Fruit fly (Drosophila melanogaster) whole organism, embryonic: ENCODE results near the gene bumpel.

Experiments used
- Lim3 ChIP-seq: fragments of 200-800 bp; sonication (Bioruptor generic); IDR thresholded peaks from 2 replicates; pipeline ENCODE4 v1.3.6; 2022; ENCODE audit warnings: missing biosample characterization, missing genetic modification characterization
- Trl ChIP-seq, 3 experiments: fragments of >200 bp in 2 of 3; fragments of 200-800 bp in 1 of 3; sonication (Bioruptor generic) in 1 of 3; optimal IDR thresholded peaks; 2 replicates in 1 of 3; 3 replicates in 2 of 3; lab custom pipeline; 2016 to 2017; ENCODE audit warnings: missing biosample characterization in 1 of 3, missing genetic modification characterization in 1 of 3
- crp ChIP-seq, 2 experiments: fragments of 200-800 bp; sonication (Bioruptor generic); optimal IDR thresholded peaks; 2 replicates in 1 of 2; 3 replicates in 1 of 2; lab custom pipeline; 2017; ENCODE audit warnings: missing biosample characterization in 2 of 2, missing genetic modification characterization in 2 of 2, mild to moderate bottlenecking in 1 of 2, moderate library complexity in 1 of 2

DNA sequence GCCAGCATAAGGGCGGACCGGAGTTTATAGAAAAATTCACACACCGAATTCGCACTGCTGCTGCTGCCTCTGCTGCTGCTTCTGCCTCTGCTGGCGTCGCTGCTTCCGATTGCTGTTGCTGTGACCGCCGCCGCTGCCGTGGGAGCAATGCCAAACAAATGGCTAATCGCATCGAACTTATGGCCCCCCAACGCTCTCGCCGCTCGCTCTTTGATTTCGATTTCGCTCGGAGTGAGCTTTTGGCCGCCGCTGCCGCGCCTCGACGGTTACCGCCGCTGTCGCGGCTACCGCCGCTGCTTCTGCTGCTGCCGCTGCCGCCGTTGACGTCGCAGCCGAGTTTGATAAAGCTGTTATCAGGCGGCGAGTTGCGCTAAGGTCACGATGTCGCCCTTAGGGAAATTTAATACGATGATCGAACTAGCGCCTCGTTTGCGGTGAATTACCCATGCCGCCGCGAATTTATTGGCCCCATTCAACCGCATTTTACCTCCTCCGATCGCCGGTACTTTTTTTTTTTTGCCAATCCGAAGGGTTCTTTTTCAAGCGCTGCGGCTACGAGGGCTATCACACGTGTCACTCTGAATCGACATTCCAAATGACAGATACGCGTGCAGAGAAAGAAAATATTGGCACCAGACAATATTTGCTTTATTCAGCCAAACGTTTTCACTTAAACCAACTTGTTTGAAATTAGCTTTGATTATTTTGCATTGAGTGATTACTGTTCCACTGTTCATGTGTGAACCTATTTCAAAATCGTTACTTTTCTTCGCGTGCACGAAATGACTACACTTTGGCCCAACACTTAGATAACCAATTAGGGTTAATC is 39.8 kb upstream of the bumpel start:
- TF ChIP-seq crp (GFP tag; optimal IDR thresholded peaks at IDR 0.05; lab: Kevin White, UChicago) (peak in 1 of 2 experiments; percentile 4), Lim3 (GFP tag; lab: Robert Waterston, UW) (no peak), Trl (optimal IDR thresholded peaks at IDR 0.05; lab: Kevin White, UChicago) (peak; percentile 12 to 59), Trl (GFP tag; optimal IDR thresholded peaks at IDR 0.05; lab: Kevin White, UChicago) (peak; percentile 40)
